Fruit fly (Drosophila melanogaster) whole organism, prepupa: ENCODE measurements around the gene cana.

Experiments
- CG11294 ChIP-seq: fragments of 200-800 bp; sonication (Bioruptor generic); IDR thresholded peaks from 2 replicates; pipeline ENCODE4 v1.3.6; 2022; ENCODE audit warnings: missing biosample characterization, missing genetic modification characterization
- CG1621 ChIP-seq: fragments of 200-800 bp; sonication (Bioruptor generic); optimal IDR thresholded peaks from 3 replicates; lab custom pipeline; 2018; ENCODE audit warnings: missing biosample characterization, mild to moderate bottlenecking, missing genetic modification characterization
- CG6808 ChIP-seq: fragments of 200-800 bp; sonication (Bioruptor generic); optimal IDR thresholded peaks from 3 replicates; lab custom pipeline; 2017; ENCODE audit warnings: missing biosample characterization, missing genetic modification characterization, mild to moderate bottlenecking, moderate library complexity, missing genetic modification reagents
- CG9139 ChIP-seq: fragments of 200-800 bp; sonication (Bioruptor generic); optimal IDR thresholded peaks from 3 replicates; lab custom pipeline; 2017; ENCODE audit warnings: missing biosample characterization, mild to moderate bottlenecking, missing genetic modification characterization
- Gug ChIP-seq: fragments of 200-800 bp; sonication (Bioruptor generic); IDR thresholded peaks from 2 replicates; pipeline ENCODE4 v1.3.6; 2022; ENCODE audit warnings: missing biosample characterization, missing genetic modification characterization
- Lpt ChIP-seq: fragments of 200-800 bp; sonication (Bioruptor generic); optimal IDR thresholded peaks from 3 replicates; lab custom pipeline; 2016; ENCODE audit warnings: missing biosample characterization, missing genetic modification characterization
- Smox ChIP-seq: fragments of 200-800 bp; sonication (Bioruptor generic); optimal IDR thresholded peaks from 3 replicates; lab custom pipeline; 2016; ENCODE audit warnings: missing biosample characterization, missing genetic modification characterization
- Sox102F ChIP-seq: fragments of 200-800 bp; sonication (Bioruptor generic); optimal IDR thresholded peaks from 2 replicates; lab custom pipeline; 2016; ENCODE audit warnings: missing biosample characterization, mild to moderate bottlenecking, missing genetic modification characterization
- Sox14 ChIP-seq: fragments of 200-800 bp; sonication (Bioruptor generic); optimal IDR thresholded peaks from 3 replicates; lab custom pipeline; 2016; ENCODE audit warnings: missing biosample characterization, missing genetic modification characterization
- fkh ChIP-seq: fragments of 200-800 bp; sonication (Bioruptor generic); optimal IDR thresholded peaks from 3 replicates; lab custom pipeline; 2017; ENCODE audit warnings: missing biosample characterization, mild to moderate bottlenecking, missing genetic modification characterization, moderate library complexity
- topi ChIP-seq: fragments of 200-800 bp; sonication (Bioruptor generic); optimal IDR thresholded peaks from 3 replicates; lab custom pipeline; 2016; ENCODE audit warnings: missing biosample characterization, missing genetic modification characterization

dm6 chr2L:11228909-11229574 is 40.5 kb upstream of the cana start:
- TF ChIP-seq Smox (GFP tag; lab: Kevin White, UChicago), result no peak
- TF ChIP-seq CG11294, result no peak
- no peak for TF ChIP-seq Gug (GFP tag; lab: Robert Waterston, UW)
- TF ChIP-seq Sox102F, result no peak
- no peak for TF ChIP-seq fkh (GFP tag; lab: Kevin White, UChicago)
- no peak for TF ChIP-seq CG9139 (GFP tag; lab: Kevin White, UChicago)
- TF ChIP-seq CG1621 (tag; lab: Kevin White, UChicago), result no peak
- TF ChIP-seq topi (GFP tag; lab: Kevin White, UChicago), result no peak
- no peak for TF ChIP-seq Sox14 (GFP tag; lab: Kevin White, UChicago)
- TF ChIP-seq CG6808, result no peak
- TF ChIP-seq Lpt (GFP tag; lab: Kevin White, UChicago), result no peak
